Worm (Caenorhabditis elegans) whole organism, L4 larva: ENCODE data around the gene uaf-2.
A peak's percentile ranks its signal among the peaks of the same experiment; 100 is the strongest.

Source experiments
- D1046.2 ChIP-seq: fragments of 200-800 bp; sonication (Bioruptor generic); IDR thresholded peaks from 2 replicates; pipeline ENCODE4 v1.3.6; 2022; ENCODE audit warnings: missing genetic modification characterization, missing compliant biosample characterization
- F10B5.3 ChIP-seq: sonication (generic microtip); optimal IDR thresholded peaks from 2 replicates; lab custom pipeline; 2016; ENCODE audit warnings: mild to moderate bottlenecking, missing genetic modification characterization, missing compliant biosample characterization
- F26F4.8 ChIP-seq: fragments of 200-800 bp; sonication (Bioruptor generic); conservative IDR thresholded peaks from 2 replicates; pipeline ENCODE4 v1.3.6; 2022; ENCODE audit warnings: missing genetic modification characterization, missing compliant biosample characterization
- T26A8.4 ChIP-seq: fragments of 200-800 bp; sonication (Bioruptor generic); IDR thresholded peaks from 2 replicates; pipeline ENCODE4 v1.3.6; 2022; ENCODE audit warnings: missing genetic modification characterization, missing compliant biosample characterization
- Y105C5A.15 ChIP-seq: fragments of 200-800 bp; sonication (Bioruptor generic); IDR thresholded peaks from 2 replicates; pipeline ENCODE4 v1.3.6; 2022; ENCODE audit warnings: missing genetic modification characterization, missing compliant biosample characterization
- ZK337.2 ChIP-seq: fragments of 200-800 bp; sonication (Bioruptor generic); IDR thresholded peaks from 2 replicates; pipeline ENCODE4 v1.3.6; 2022; ENCODE audit warnings: missing genetic modification reagents, missing genetic modification characterization, missing compliant biosample characterization
- ctbp-1 ChIP-seq: fragments of 200-800 bp; sonication (Bioruptor generic); IDR thresholded peaks from 2 replicates; pipeline ENCODE4 v1.3.6; 2022; ENCODE audit warnings: missing genetic modification reagents, missing genetic modification characterization, missing compliant biosample characterization
- dmd-6 ChIP-seq: fragments of 200-800 bp; sonication (Bioruptor generic); IDR thresholded peaks from 2 replicates; pipeline ENCODE4 v1.3.6; 2022; ENCODE audit warnings: missing genetic modification reagents, missing genetic modification characterization, missing compliant biosample characterization
- dpl-1 ChIP-seq: fragments of 150-350 bp; optimal IDR thresholded peaks from 2 replicates; lab custom pipeline; 2014; ENCODE audit warnings: missing biosample characterization, missing genetic modification reagents, missing genetic modification characterization
- duxl-1 ChIP-seq: sonication (generic microtip); optimal IDR thresholded peaks from 2 replicates; lab custom pipeline; 2016; ENCODE audit warnings: mild to moderate bottlenecking, missing genetic modification characterization, moderate library complexity, missing compliant biosample characterization; ENCODE audit not compliant: poor library complexity
- egl-43 ChIP-seq: fragments of 200-800 bp; sonication (Bioruptor generic); IDR thresholded peaks from 2 replicates; pipeline ENCODE4 v1.3.6; 2022; ENCODE audit warnings: missing genetic modification reagents, missing genetic modification characterization, missing compliant biosample characterization
- hmg-1.1 ChIP-seq: fragments of 200-800 bp; sonication (Bioruptor generic); IDR thresholded peaks from 2 replicates; pipeline ENCODE4 v1.3.6; 2022; ENCODE audit warnings: missing genetic modification reagents, missing genetic modification characterization, missing compliant biosample characterization
- lim-7 ChIP-seq: fragments of 200-800 bp; sonication (Bioruptor generic); IDR thresholded peaks from 2 replicates; pipeline ENCODE4 v1.3.6; 2022; ENCODE audit warnings: missing genetic modification characterization, missing compliant biosample characterization
- lin-1 ChIP-seq: fragments of 200-800 bp; sonication (Bioruptor generic); IDR thresholded peaks from 2 replicates; pipeline ENCODE4 v1.3.6; 2022; ENCODE audit warnings: missing genetic modification reagents, missing genetic modification characterization, missing compliant biosample characterization
- lin-15B ChIP-seq: fragments of 150-350 bp; sonication (generic microtip); optimal IDR thresholded peaks from 3 replicates; lab custom pipeline; 2014; ENCODE audit warnings: missing biosample characterization, missing genetic modification characterization
- nhr-111 ChIP-seq: fragments of 200-800 bp; sonication (Bioruptor generic); optimal IDR thresholded peaks from 2 replicates; lab custom pipeline; 2018; ENCODE audit warnings: mild to moderate bottlenecking, missing genetic modification characterization, missing compliant biosample characterization
- nhr-25 ChIP-seq: sonication (generic microtip); optimal IDR thresholded peaks from 2 replicates; lab custom pipeline; 2017; ENCODE audit warnings: missing genetic modification characterization, mild to moderate bottlenecking, missing compliant biosample characterization, antibody characterized with exemption, moderate library complexity, borderline replicate concordance; ENCODE audit not compliant: insufficient read depth
- nhr-28 ChIP-seq: fragments of 150-350 bp; optimal IDR thresholded peaks from 2 replicates; lab custom pipeline; 2014; ENCODE audit warnings: missing biosample characterization, missing genetic modification characterization
- nhr-41 ChIP-seq: fragments of 200-800 bp; sonication (Bioruptor generic); IDR thresholded peaks from 2 replicates; pipeline ENCODE4 v1.3.6; 2022; ENCODE audit warnings: missing genetic modification reagents, missing genetic modification characterization, missing compliant biosample characterization
- set-16 ChIP-seq: fragments of 200-800 bp; sonication (Bioruptor generic); IDR thresholded peaks from 2 replicates; pipeline ENCODE4 v1.3.6; 2022; ENCODE audit warnings: missing genetic modification reagents, missing genetic modification characterization, missing compliant biosample characterization
- snpc-1.2 ChIP-seq: fragments of 200-800 bp; sonication (Bioruptor generic); IDR thresholded peaks from 2 replicates; pipeline ENCODE4 v1.3.6; 2022; ENCODE audit warnings: missing genetic modification reagents, missing genetic modification characterization, missing compliant biosample characterization
- tra-1 ChIP-seq: fragments of 200-800 bp; sonication (Bioruptor generic); IDR thresholded peaks from 2 replicates; pipeline ENCODE4 v1.3.6; 2022; ENCODE audit warnings: missing genetic modification reagents, missing genetic modification characterization, missing compliant biosample characterization
- unc-62 ChIP-seq, 3 experiments: fragments of 150-350 bp in 1 of 3; sonication (generic microtip); optimal IDR thresholded peaks in 2 of 3; peaks in 1 of 3; 1 replicate in 1 of 3; 2 replicates in 2 of 3; lab custom pipeline; 2014 to 2017; ENCODE audit warnings: missing biosample characterization in 3 of 3, missing genetic modification characterization in 3 of 3, missing genetic modification reagents in 3 of 3, missing genotype in 1 of 3
- zfp-2 ChIP-seq: sonication (generic microtip); optimal IDR thresholded peaks from 2 replicates; lab custom pipeline; 2016; ENCODE audit warnings: mild to moderate bottlenecking, missing genetic modification characterization, missing compliant biosample characterization

uaf-2 gene

DNA sequence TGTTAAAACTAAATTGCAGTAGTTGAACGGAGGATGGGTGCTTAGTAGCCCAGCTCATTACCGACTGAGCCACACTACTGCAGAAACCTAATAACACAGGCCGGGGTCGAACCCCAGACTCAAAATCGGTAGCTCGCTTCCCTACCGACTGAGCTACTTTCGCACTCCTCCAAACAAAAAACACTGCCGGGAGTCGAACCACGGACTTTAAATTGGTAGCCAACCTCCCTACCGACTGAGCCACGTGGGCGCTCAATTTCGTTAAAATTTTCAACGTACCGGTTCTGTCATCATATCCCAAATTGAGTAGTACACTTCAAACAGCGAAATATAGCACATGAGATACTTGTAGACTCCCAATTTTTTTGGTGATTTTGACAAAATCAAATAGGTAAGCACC lies 31.9 kb upstream of the uaf-2 start:
- TF ChIP-seq D1046.2 (GFP tag; lab: Robert Waterston, UW) (no peak), tra-1 (no peak), snpc-1.2 (peak; percentile 96), F26F4.8 (GFP tag; lab: Robert Waterston, UW) (no peak), nhr-111 (no peak)

ce11 chrIV:17140936-17141335 lies 22.4 kb upstream of the uaf-2 start:
- peak; percentile 78 for TF ChIP-seq set-16 (GFP tag; lab: Robert Waterston, UW)
- TF ChIP-seq lim-7 (GFP tag; lab: Robert Waterston, UW): 0 out of 2 replicates have a peak, but pooled peaks have one; percentile 39

ce11 chrIV:17131035-17131595 lies 12.5 kb upstream of the uaf-2 start, which contains the start of the genes Y116A8C.37 and Y116A8C.38:
TSS of gene Y116A8C.37 (minus strand) at chrIV:17131135.
TSS of gene Y116A8C.38 (plus strand) at chrIV:17131545.
- TF ChIP-seq lin-15B (tag; lab: Kevin White, UChicago): no peak

ce11 chrIV:17127224-17127623 lies 8.7 kb upstream of the uaf-2 start:
- TF ChIP-seq snpc-1.2: peak; percentile 68
- TF ChIP-seq D1046.2 (GFP tag; lab: Robert Waterston, UW): 0 out of 2 replicates have a peak, but pooled peaks have one; percentile 16
- TF ChIP-seq, all 104 proteins: peak for 2; not testable (repeated sequence) for 102

- TF ChIP-seq duxl-1 (tag; lab: Kevin White, UChicago): no peak
- TF ChIP-seq nhr-25 (tag; lab: Kevin White, UChicago): no peak
- TF ChIP-seq dmd-6 (GFP tag; lab: Robert Waterston, UW): no peak
- no peak for TF ChIP-seq F10B5.3 (tag; lab: Kevin White, UChicago)
- peak; percentile 21 for TF ChIP-seq dpl-1
- TF ChIP-seq, all 104 proteins: peak for 1
Observed at ce11 chrIV:17126512-17126911, 7.9 kb upstream of the uaf-2 start.

DNA sequence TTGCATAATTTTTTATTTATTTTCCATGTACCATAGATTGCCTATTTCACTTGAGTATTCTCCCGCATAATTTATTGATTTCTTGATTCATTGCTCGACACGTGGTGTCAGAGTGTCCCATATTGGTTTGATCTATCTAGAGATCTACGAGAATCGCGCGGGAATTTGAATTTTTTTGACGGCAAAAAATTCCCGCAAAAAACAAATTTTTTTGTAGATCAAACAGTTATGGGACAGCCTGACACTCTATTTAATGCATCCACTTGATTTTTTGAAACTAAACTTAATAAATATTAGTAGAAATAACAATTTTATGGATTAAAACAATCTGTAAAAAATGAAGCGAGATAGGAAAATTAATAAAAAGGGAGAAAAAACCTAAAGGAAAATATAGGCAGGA lies 7.4 kb upstream of the uaf-2 start:
- TF ChIP-seq snpc-1.2 (peak; percentile 41; the same call in 1 of the 2 replicates), nhr-41 (GFP tag; lab: Robert Waterston, UW) (no peak)

DNA sequence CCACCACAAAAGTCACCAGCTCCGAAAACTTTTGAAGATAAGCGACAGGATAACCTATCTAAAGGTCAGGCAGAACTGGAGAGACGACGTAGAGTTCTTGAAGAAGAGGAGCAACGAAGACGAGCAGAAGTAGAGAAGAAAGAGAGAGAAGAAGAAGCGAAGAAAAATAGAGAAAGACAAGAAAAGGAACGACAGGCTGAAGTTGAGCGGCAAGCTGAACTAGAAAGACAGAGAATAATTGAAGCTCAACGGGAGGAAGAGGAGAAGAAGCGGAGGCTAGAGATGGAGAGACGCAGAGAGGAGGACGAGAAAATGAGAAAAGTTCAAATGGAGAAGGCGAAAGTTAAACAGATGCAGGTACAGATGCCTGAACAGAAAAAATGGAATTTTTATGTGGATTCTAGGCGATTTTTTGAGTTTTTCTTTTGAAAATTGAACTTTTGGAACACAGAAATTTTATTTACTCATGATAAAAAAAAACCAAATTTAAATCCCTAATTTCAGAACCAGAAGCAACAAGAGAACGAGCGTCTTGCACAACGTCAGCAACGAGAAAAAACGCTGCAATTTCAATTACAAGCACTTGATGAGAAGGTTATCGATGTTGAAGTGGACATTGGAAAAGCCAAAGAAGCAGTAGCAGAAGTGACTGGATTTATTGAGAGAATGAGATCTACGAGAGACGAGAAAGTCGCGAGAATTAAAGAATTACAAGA lies 2.6 kb upstream of the uaf-2 start:
- no peak for TF ChIP-seq Y105C5A.15 (GFP tag; lab: Robert Waterston, UW)
- no peak for TF ChIP-seq ZK337.2 (GFP tag; lab: Robert Waterston, UW)
- TF ChIP-seq lin-1 (GFP tag; lab: Robert Waterston, UW): no peak
- TF ChIP-seq zfp-2 (tag; lab: Kevin White, UChicago): no peak
- TF ChIP-seq unc-62 (GFP tag; optimal IDR thresholded peaks at IDR 0.05 in 1 of 2; lab: Kevin White, UChicago): peak in 1 of 2 experiments; percentile 94
- TF ChIP-seq unc-62 (tag; optimal IDR thresholded peaks at IDR 0.05; lab: Kevin White, UChicago): no peak
- no peak for TF ChIP-seq ctbp-1
- TF ChIP-seq T26A8.4: no peak
- TF ChIP-seq lin-15B (tag; lab: Kevin White, UChicago): no peak
- TF ChIP-seq nhr-28: no peak
- no peak for TF ChIP-seq tra-1
- TF ChIP-seq nhr-25 (tag; lab: Kevin White, UChicago): no peak
- TF ChIP-seq hmg-1.1 (GFP tag; lab: Robert Waterston, UW): 0 out of 2 replicates have a peak, but pooled peaks have one; percentile 51
- no peak for TF ChIP-seq egl-43 (GFP tag; lab: Robert Waterston, UW)
